Worm (Caenorhabditis elegans) whole organism, mixed stage, embryonic: ENCODE results near the gene prx-12.

ENCODE experiments used
- lin-13 ChIP-seq: fragments of 150-350 bp; optimal IDR thresholded peaks from 2 replicates; lab custom pipeline; 2014; ENCODE audit warnings: missing biosample characterization, missing genetic modification characterization
- unc-62 ChIP-seq: fragments of 150-350 bp; optimal IDR thresholded peaks from 2 replicates; lab custom pipeline; 2014; ENCODE audit warnings: missing biosample characterization, missing genetic modification reagents, missing genetic modification characterization

- TF ChIP-seq lin-13 (tag; lab: Kevin White, UChicago), result no peak
- no peak for TF ChIP-seq unc-62 (GFP tag; lab: Kevin White, UChicago)
Observed at ce11 chrX:11414837-11415550, 21.9 kb downstream of the prx-12 start, which contains the start of gene pek-1.
